Fruit fly (Drosophila melanogaster) whole organism: Measurements from ENCODE around the gene CG13675.

Source experiments
- CG8478 ChIP-seq: fragments of >200 bp; optimal IDR thresholded peaks from 2 replicates; lab custom pipeline; 2018; ENCODE audit warnings: inconsistent platforms
- Dll ChIP-seq: fragments of >200 bp; optimal IDR thresholded peaks from 2 replicates; lab custom pipeline; 2017
- EcR ChIP-seq, 2 experiments: fragments of >200 bp; optimal IDR thresholded peaks; 2 replicates each; lab custom pipeline; 2017; ENCODE audit warnings: missing biosample characterization in 2 of 2, missing genetic modification characterization in 2 of 2, missing genetic modification reagents in 2 of 2
- pan ChIP-seq: fragments of >200 bp; optimal IDR thresholded peaks from 2 replicates; lab custom pipeline; 2017
- psq ChIP-seq: fragments of >200 bp; optimal IDR thresholded peaks from 2 replicates; lab custom pipeline; 2017
- usp ChIP-seq: fragments of >200 bp; optimal IDR thresholded peaks from 2 replicates; lab custom pipeline; 2017; ENCODE audit warnings: missing biosample characterization, missing genetic modification characterization, mixed read lengths

CG13675 gene

DNA sequence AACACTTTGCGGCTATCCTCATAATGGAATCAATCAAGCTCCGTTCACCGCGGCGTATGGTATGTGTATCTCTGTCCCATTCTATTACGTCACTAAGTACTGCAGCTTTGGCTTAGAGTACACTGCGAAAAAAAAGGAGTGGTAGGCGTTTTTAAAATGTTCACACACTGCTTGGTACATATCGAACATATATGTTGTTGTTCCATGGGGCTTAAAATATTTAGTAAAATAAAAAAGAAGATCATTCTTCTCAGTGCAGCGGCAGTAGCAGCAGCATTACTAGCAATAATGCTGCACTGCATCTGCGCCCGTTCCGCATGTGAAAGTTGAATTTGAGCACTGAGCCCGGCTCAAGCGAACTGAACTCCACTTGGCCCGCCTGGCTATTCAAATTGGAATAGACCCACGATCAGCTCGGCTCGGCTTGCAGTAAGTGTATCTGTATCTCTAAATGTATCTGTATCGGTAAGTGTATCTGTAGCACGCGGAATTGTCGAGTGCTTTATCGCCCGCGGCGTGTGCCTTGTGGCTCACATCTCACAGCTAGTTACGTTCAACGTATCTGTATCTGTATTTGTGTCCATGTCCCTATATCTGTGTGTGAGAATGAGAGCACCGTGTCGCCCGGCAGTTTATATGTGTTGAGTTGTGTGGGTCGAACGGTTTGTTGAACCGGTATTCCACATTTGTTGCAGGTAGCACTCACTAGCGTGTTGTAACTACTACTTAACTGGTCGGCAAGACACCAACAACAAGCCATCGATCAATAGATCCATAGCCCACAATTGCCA is 11.9 kb downstream of the CG13675 start:
- TF ChIP-seq Dll (lab: Kevin White, UChicago) (no peak), EcR (GFP tag; optimal IDR thresholded peaks at IDR 0.05; lab: Kevin White, UChicago) (no peak), CG8478 (lab: Kevin White, UChicago) (no peak), psq (lab: Kevin White, UChicago) (no peak)

- TF ChIP-seq CG8478 (lab: Kevin White, UChicago) (no peak), usp (no peak), Dll (lab: Kevin White, UChicago) (no peak), psq (lab: Kevin White, UChicago) (no peak), EcR (GFP tag; optimal IDR thresholded peaks at IDR 0.05; lab: Kevin White, UChicago) (no peak), pan (lab: Kevin White, UChicago) (no peak)
Observed at dm6 chr3L:8151727-8152199, 13.6 kb downstream of the CG13675 start, which contains the start of gene CG13676. TSS of gene CG13676 (minus strand) at chr3L:8151813.

DNA sequence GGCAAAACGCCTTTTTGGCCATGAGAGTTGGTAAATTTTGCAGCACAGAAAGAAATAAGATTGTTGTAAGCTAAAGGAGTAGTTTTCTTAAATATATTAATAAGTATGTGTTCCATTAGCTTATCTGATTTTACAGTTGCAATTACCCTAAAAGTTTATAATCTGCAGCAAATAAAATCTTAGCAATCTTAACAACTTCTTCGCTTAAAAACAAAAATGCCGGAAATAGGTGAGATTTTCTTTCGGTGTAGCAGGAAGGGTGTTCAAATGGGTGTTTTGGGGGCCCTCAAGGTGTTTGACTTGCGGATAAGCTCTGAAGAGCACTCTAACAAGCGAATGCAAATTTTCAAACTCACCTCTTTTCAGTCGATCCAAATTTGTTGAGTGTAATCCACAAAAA is 14.5 kb downstream of the CG13675 start:
- TF ChIP-seq pan (lab: Kevin White, UChicago) (no peak), CG8478 (lab: Kevin White, UChicago) (no peak), EcR (GFP tag; optimal IDR thresholded peaks at IDR 0.05; lab: Kevin White, UChicago) (no peak), Dll (lab: Kevin White, UChicago) (no peak), psq (lab: Kevin White, UChicago) (no peak), usp (no peak)

dm6 chr3L:8150284-8150683 is 15.0 kb downstream of the CG13675 start:
- no peak for TF ChIP-seq EcR (GFP tag; optimal IDR thresholded peaks at IDR 0.05; lab: Kevin White, UChicago)
- no peak for TF ChIP-seq pan (lab: Kevin White, UChicago)
- no peak for TF ChIP-seq psq (lab: Kevin White, UChicago)
- no peak for TF ChIP-seq usp
- TF ChIP-seq CG8478 (lab: Kevin White, UChicago) = no peak
- no peak for TF ChIP-seq Dll (lab: Kevin White, UChicago)

DNA sequence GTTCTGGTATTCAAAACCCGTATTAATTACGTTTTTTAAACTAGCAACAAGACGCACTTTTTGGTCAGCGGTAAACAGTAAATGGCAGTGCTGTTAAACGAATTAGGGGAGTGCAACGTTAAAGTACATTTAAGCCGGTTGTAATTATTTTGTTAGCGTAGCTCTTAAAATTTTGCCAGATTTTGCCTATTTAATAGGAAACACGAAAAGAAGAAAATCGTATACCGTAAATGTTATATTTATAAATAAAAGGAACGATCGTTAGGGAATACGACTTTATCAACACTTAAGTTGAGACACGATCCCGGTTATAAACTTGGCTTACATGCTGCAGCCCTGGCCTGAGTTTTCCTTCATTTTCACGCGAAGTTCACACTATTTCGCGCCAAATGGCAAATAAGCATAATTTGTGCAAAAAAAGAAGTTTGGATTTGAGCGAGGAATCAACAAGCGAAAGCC is 27.8 kb downstream of the CG13675 start, which contains the start of the genes Setx and mus301:
Gene Setx (minus strand): TSS at position 51 of the 459 bp plus-strand sequence.
Gene mus301 (plus strand): TSS at position 361 of the 459 bp plus-strand sequence.
- TF ChIP-seq Dll (lab: Kevin White, UChicago) (no peak), pan (lab: Kevin White, UChicago) (no peak), CG8478 (lab: Kevin White, UChicago) (no peak), psq (lab: Kevin White, UChicago) (no peak), EcR (GFP tag; optimal IDR thresholded peaks at IDR 0.05; lab: Kevin White, UChicago) (no peak), usp (no peak)

- TF ChIP-seq pan (lab: Kevin White, UChicago) = no peak
- no peak for TF ChIP-seq psq (lab: Kevin White, UChicago)
- TF ChIP-seq Dll (lab: Kevin White, UChicago) = no peak
- no peak for TF ChIP-seq usp
- no peak for TF ChIP-seq CG8478 (lab: Kevin White, UChicago)
- TF ChIP-seq EcR (GFP tag; optimal IDR thresholded peaks at IDR 0.05; lab: Kevin White, UChicago) = no peak
Observed at dm6 chr3L:8128396-8129050, 36.8 kb downstream of the CG13675 start.

- TF ChIP-seq CG8478 (lab: Kevin White, UChicago) (no peak), usp (no peak), EcR (GFP tag; optimal IDR thresholded peaks at IDR 0.05; lab: Kevin White, UChicago) (no peak), pan (lab: Kevin White, UChicago) (no peak), Dll (lab: Kevin White, UChicago) (no peak), psq (lab: Kevin White, UChicago) (no peak)
Observed at dm6 chr3L:8127712-8128210, 37.6 kb downstream of the CG13675 start, which contains the start of the genes Cds and Uba2. TSS of gene Cds (plus strand) at chr3L:8127762. TSS of gene Uba2 (minus strand) at chr3L:8127818.

DNA sequence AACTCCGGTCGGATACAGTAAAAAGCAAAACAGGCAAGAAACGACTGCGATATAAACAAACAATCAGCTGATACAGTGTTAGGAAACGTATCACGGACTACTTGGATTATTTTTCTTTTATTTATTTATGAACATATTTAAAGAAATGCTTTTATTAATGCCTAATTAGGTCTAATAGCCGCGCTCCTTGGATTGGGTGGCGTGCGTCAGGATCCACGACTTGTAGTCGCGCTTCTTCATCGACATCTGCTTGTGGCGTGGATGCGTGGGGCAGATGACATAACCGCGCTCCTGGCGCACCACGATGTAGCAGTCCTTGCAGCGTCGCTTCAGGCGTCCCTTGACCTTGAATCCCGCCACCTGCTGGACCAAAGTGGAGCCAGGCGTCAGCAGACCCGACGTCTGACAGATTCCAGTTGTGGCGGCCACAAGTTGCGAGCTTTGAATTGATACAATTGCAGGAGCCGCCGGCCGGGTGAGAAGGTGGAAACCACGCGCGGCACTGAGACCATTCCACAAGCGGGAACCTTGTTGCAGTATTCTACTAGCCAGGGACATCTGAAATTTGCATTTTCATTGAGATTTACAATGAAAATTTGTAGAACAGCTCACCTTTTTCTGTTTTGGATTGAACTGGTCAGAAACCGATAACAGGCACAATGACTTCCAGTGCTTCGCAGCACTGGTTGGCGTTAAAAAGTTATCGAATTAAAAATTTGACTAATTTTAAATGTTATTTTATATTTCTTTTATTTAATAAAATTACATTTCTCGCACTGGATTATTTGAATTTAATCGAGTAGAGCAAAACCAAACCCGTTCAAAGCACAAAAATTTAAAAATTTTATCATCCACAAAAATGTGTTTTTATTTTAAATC is 40.6 kb downstream of the CG13675 start, which contains the start of the genes CG7550 and mRpL36:
Gene CG7550 (minus strand): TSS at position 51 of the 879 bp plus-strand sequence.
Gene mRpL36 (minus strand): TSS at position 652 of the 879 bp plus-strand sequence.
- TF ChIP-seq psq (lab: Kevin White, UChicago) (no peak), EcR (GFP tag; optimal IDR thresholded peaks at IDR 0.05; lab: Kevin White, UChicago) (no peak), CG8478 (lab: Kevin White, UChicago) (no peak), pan (lab: Kevin White, UChicago) (no peak), Dll (lab: Kevin White, UChicago) (no peak), usp (no peak)

DNA sequence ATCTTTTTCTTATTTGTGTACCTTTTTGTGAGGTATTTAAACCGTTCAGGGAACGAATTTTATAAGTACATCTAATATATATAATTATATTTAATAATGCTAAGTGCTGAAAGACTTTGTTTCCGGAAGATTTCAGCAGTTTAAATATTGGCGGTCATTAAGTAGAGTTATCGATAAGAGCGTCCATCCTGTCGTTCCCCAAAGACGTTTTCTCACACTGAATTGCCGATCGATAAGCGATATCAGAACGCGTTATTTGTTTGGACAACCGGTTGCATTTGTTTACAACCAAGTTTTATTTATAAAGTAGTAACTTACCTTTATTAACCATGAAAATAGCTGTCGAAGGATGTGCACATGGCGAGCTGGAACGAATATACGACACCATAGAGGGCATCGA is 43.7 kb downstream of the CG13675 start, which contains the start of gene ldbr:
Gene ldbr (plus strand): TSS at position 238 of the 400 bp plus-strand sequence.
- TF ChIP-seq usp (no peak), pan (lab: Kevin White, UChicago) (no peak), EcR (GFP tag; optimal IDR thresholded peaks at IDR 0.05; lab: Kevin White, UChicago) (no peak), CG8478 (lab: Kevin White, UChicago) (no peak), psq (lab: Kevin White, UChicago) (no peak), Dll (lab: Kevin White, UChicago) (no peak)

dm6 chr3L:8116809-8117208 is 48.5 kb downstream of the CG13675 start:
- TF ChIP-seq usp = no peak
